Fruit fly (Drosophila melanogaster) whole organism, embryonic: ENCODE measurements around the gene RabX5.

Experiments
- ATbp ChIP-seq: fragments of 200-800 bp; sonication (Bioruptor generic); optimal IDR thresholded peaks from 2 replicates; lab custom pipeline; 2017; ENCODE audit warnings: missing biosample characterization, mild to moderate bottlenecking, missing genetic modification characterization, missing genetic modification reagents
- Atf-2 ChIP-seq: fragments of 200-800 bp; sonication (Bioruptor generic); optimal IDR thresholded peaks from 2 replicates; lab custom pipeline; 2016; ENCODE audit warnings: missing biosample characterization, missing genetic modification characterization
- B-H2 ChIP-seq: fragments of 200-800 bp; sonication (Bioruptor generic); optimal IDR thresholded peaks from 2 replicates; lab custom pipeline; 2018; ENCODE audit warnings: missing biosample characterization, mild to moderate bottlenecking, missing genetic modification characterization
- C15 ChIP-seq: fragments of 200-800 bp; sonication (Bioruptor generic); IDR thresholded peaks from 3 replicates; pipeline ENCODE4 v1.3.6; 2022; ENCODE audit warnings: missing biosample characterization, missing genetic modification characterization
- CG11504 ChIP-seq: fragments of 200-800 bp; sonication (Bioruptor generic); optimal IDR thresholded peaks from 3 replicates; lab custom pipeline; 2019; ENCODE audit warnings: missing biosample characterization, mild to moderate bottlenecking, missing genetic modification characterization, moderate library complexity
- CG12104 ChIP-seq: fragments of 200-800 bp; sonication (Bioruptor generic); optimal IDR thresholded peaks from 3 replicates; lab custom pipeline; 2016; ENCODE audit warnings: missing biosample characterization, missing genetic modification characterization
- CG13287 ChIP-seq: fragments of 200-800 bp; sonication (Bioruptor generic); IDR thresholded peaks from 2 replicates; pipeline ENCODE4 v1.3.6; 2022; ENCODE audit warnings: missing biosample characterization, missing genetic modification characterization; ENCODE audit not compliant: partially characterized antibody
- CG14014 ChIP-seq: fragments of 200-800 bp; sonication (Bioruptor generic); IDR thresholded peaks from 2 replicates; pipeline ENCODE4 v1.3.6; 2022; ENCODE audit warnings: missing biosample characterization, missing genetic modification characterization
- CG1529 ChIP-seq: fragments of 200-800 bp; sonication (Bioruptor generic); optimal IDR thresholded peaks from 3 replicates; lab custom pipeline; 2018; ENCODE audit warnings: missing biosample characterization, missing genetic modification characterization
- CG16779 ChIP-seq: fragments of 200-800 bp; sonication (Bioruptor generic); IDR thresholded peaks from 2 replicates; pipeline ENCODE4 v1.3.6; 2022; ENCODE audit warnings: missing biosample characterization, missing genetic modification characterization
- CG17359 ChIP-seq: fragments of 200-800 bp; sonication (Bioruptor generic); optimal IDR thresholded peaks from 3 replicates; lab custom pipeline; 2018; ENCODE audit warnings: missing biosample characterization, mild to moderate bottlenecking, missing genetic modification characterization, moderate library complexity
- CG17568 ChIP-seq: fragments of 200-800 bp; sonication (Bioruptor generic); optimal IDR thresholded peaks from 2 replicates; lab custom pipeline; 2018; ENCODE audit warnings: missing biosample characterization, mild to moderate bottlenecking, missing genetic modification characterization, moderate library complexity
- CG18011 ChIP-seq: fragments of 200-800 bp; sonication (Bioruptor generic); optimal IDR thresholded peaks from 2 replicates; lab custom pipeline; 2017; ENCODE audit warnings: missing biosample characterization, missing genetic modification characterization, mild to moderate bottlenecking, moderate library complexity, missing genotype
- CG2116 ChIP-seq: fragments of 200-800 bp; sonication (Bioruptor generic); optimal IDR thresholded peaks from 3 replicates; lab custom pipeline; 2018; ENCODE audit warnings: missing biosample characterization, mild to moderate bottlenecking, missing genetic modification characterization
- CG3065 ChIP-seq: fragments of 200-800 bp; sonication (Bioruptor generic); optimal IDR thresholded peaks from 2 replicates; lab custom pipeline; 2016; ENCODE audit warnings: missing biosample characterization, missing genetic modification characterization
- CG7357 ChIP-seq: fragments of 200-800 bp; sonication (Bioruptor generic); IDR thresholded peaks from 3 replicates; pipeline ENCODE4 v1.3.6; 2022; ENCODE audit warnings: missing biosample characterization, missing genetic modification characterization
- CG7963 ChIP-seq: fragments of 200-800 bp; sonication (Bioruptor generic); IDR thresholded peaks from 3 replicates; pipeline ENCODE4 v1.3.6; 2022; ENCODE audit warnings: missing biosample characterization, missing genetic modification characterization; ENCODE audit not compliant: partially characterized antibody
- CG8388 ChIP-seq: fragments of 200-800 bp; sonication (Bioruptor generic); optimal IDR thresholded peaks from 2 replicates; lab custom pipeline; 2019; ENCODE audit warnings: missing biosample characterization, mild to moderate bottlenecking, missing genetic modification characterization, moderate library complexity
- CG8478 ChIP-seq: fragments of >200 bp; optimal IDR thresholded peaks from 2 replicates; lab custom pipeline; 2018
- CG9727 ChIP-seq: fragments of 200-800 bp; sonication (Bioruptor generic); optimal IDR thresholded peaks from 3 replicates; lab custom pipeline; 2017; ENCODE audit warnings: missing biosample characterization, mild to moderate bottlenecking, missing genetic modification characterization
- Dek ChIP-seq: fragments of 200-800 bp; sonication (Bioruptor generic); optimal IDR thresholded peaks from 3 replicates; lab custom pipeline; 2019; ENCODE audit warnings: missing biosample characterization, mild to moderate bottlenecking, missing genetic modification characterization, moderate library complexity
- HHEX ChIP-seq: fragments of 200-800 bp; sonication (Bioruptor generic); optimal IDR thresholded peaks from 3 replicates; lab custom pipeline; 2017; ENCODE audit warnings: missing biosample characterization, mild to moderate bottlenecking, missing genetic modification characterization, missing genetic modification reagents
- Hr3 ChIP-seq: fragments of 200-800 bp; sonication (Bioruptor generic); optimal IDR thresholded peaks from 3 replicates; lab custom pipeline; 2016; ENCODE audit warnings: missing biosample characterization, missing genetic modification characterization
- Hr51 ChIP-seq, 2 experiments: fragments of 200-800 bp; sonication (Bioruptor generic); optimal IDR thresholded peaks; 2 replicates in 1 of 2; 3 replicates in 1 of 2; lab custom pipeline; 2016 to 2018; ENCODE audit warnings: missing biosample characterization in 2 of 2, missing genetic modification characterization in 2 of 2, mild to moderate bottlenecking in 1 of 2, moderate library complexity in 1 of 2
- Med ChIP-seq: fragments of 200-800 bp; sonication (Bioruptor generic); peaks from one replicate; lab custom pipeline; 2016; ENCODE audit warnings: missing biosample characterization, missing genetic modification characterization, mild to moderate bottlenecking, inconsistent platforms, moderate library complexity
- Taf1 ChIP-seq: fragments of 200-800 bp; sonication (Bioruptor generic); IDR thresholded peaks from 2 replicates; pipeline ENCODE4 v1.3.6; 2022; ENCODE audit warnings: missing biosample characterization, missing genetic modification characterization
- amos ChIP-seq: fragments of 200-800 bp; sonication (Bioruptor generic); IDR thresholded peaks from 2 replicates; pipeline ENCODE4 v1.3.6; 2022; ENCODE audit warnings: missing biosample characterization, missing genetic modification characterization; ENCODE audit not compliant: partially characterized antibody
- bbx ChIP-seq: fragments of 200-800 bp; sonication (Bioruptor generic); IDR thresholded peaks from 2 replicates; pipeline ENCODE4 v1.3.6; 2022; ENCODE audit warnings: missing biosample characterization, missing genetic modification characterization; ENCODE audit not compliant: partially characterized antibody
- da ChIP-seq: fragments of 200-800 bp; sonication (Bioruptor generic); optimal IDR thresholded peaks from 2 replicates; lab custom pipeline; 2016; ENCODE audit warnings: missing biosample characterization, missing genetic modification characterization
- grau ChIP-seq: fragments of 200-800 bp; optimal IDR thresholded peaks from 3 replicates; lab custom pipeline; 2019; ENCODE audit warnings: missing biosample characterization, mild to moderate bottlenecking, missing genetic modification characterization, moderate library complexity
- h ChIP-seq: fragments of >200 bp; optimal IDR thresholded peaks from 2 replicates; lab custom pipeline; 2017
- knrl ChIP-seq: fragments of 200-800 bp; sonication (Bioruptor generic); IDR thresholded peaks from 3 replicates; pipeline ENCODE4 v1.3.6; 2022; ENCODE audit warnings: missing biosample characterization, missing genetic modification characterization; ENCODE audit not compliant: partially characterized antibody
- lbe ChIP-seq: fragments of 200-800 bp; sonication (Bioruptor generic); optimal IDR thresholded peaks from 2 replicates; lab custom pipeline; 2016; ENCODE audit warnings: missing biosample characterization, mild to moderate bottlenecking, missing genetic modification characterization
- mirr ChIP-seq: fragments of 200-800 bp; sonication (Bioruptor generic); optimal IDR thresholded peaks from 3 replicates; lab custom pipeline; 2018; ENCODE audit warnings: missing biosample characterization, mild to moderate bottlenecking, missing genetic modification characterization
- p53 ChIP-seq: fragments of 200-800 bp; sonication (Bioruptor generic); optimal IDR thresholded peaks from 2 replicates; lab custom pipeline; 2016; ENCODE audit warnings: missing biosample characterization, missing genetic modification characterization
- ranshi ChIP-seq: fragments of 200-800 bp; sonication (Bioruptor generic); IDR thresholded peaks from 2 replicates; pipeline ENCODE4 v1.3.6; 2022; ENCODE audit warnings: missing biosample characterization, missing genetic modification characterization
- run ChIP-seq: fragments of 200-800 bp; sonication (Bioruptor generic); optimal IDR thresholded peaks from 3 replicates; lab custom pipeline; 2018; ENCODE audit warnings: missing biosample characterization, mild to moderate bottlenecking, missing genetic modification characterization
- slou ChIP-seq: fragments of 200-800 bp; sonication (Bioruptor generic); optimal IDR thresholded peaks from 3 replicates; lab custom pipeline; 2016; ENCODE audit warnings: missing biosample characterization, missing genetic modification characterization
- sob ChIP-seq: fragments of 200-800 bp; sonication (Bioruptor generic); IDR thresholded peaks from 2 replicates; pipeline ENCODE4 v1.3.6; 2022; ENCODE audit warnings: missing biosample characterization, missing genetic modification characterization
- sug ChIP-seq: fragments of 200-800 bp; optimal IDR thresholded peaks from 2 replicates; lab custom pipeline; 2019; ENCODE audit warnings: missing biosample characterization, mild to moderate bottlenecking, missing genetic modification characterization, moderate library complexity
- vfl ChIP-seq: fragments of 200-800 bp; sonication (Bioruptor generic); optimal IDR thresholded peaks from 2 replicates; lab custom pipeline; 2016; ENCODE audit warnings: missing biosample characterization, missing genetic modification characterization
- wdn ChIP-seq: fragments of 200-800 bp; sonication (Bioruptor generic); IDR thresholded peaks from 2 replicates; pipeline ENCODE4 v1.3.6; 2022; ENCODE audit warnings: missing biosample characterization, missing genetic modification characterization
- zen2 ChIP-seq: fragments of 200-800 bp; sonication (Bioruptor generic); IDR thresholded peaks from 3 replicates; pipeline ENCODE4 v1.3.6; 2022; ENCODE audit warnings: missing biosample characterization, missing genetic modification characterization; ENCODE audit not compliant: partially characterized antibody

Gene RabX5

DNA sequence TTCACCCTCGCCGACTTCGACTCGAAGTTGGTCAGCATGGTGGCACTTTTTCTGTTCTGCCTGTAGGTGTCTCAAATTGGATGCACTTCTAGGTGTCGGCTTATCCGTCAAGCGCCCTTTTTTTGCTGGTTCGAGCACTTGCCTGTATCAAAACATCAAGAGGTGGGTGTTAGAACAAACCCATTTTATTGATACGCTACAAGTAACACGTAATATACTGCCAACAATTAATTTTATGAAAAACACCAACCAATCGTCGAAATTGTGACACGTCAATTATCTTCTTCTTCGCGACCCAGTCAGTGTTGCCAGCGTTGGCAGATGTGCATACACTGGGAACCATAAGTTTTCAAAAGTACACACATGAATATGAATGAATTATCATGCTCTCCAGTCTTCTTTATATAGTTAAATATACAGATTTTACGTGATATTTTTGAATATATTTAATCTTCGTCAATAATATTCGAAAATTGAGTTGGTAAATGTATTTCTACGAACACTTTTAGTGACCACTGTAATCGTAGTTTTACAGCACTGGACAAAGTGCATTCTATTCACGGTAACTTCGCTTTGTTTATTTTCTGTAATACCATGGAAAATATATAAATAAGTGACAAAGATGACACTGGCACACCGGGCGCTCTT lies 24.9 kb downstream of the RabX5 start, which contains the start of the genes alphaCOP and CG13919 (continued):
- peak; percentile 87 for TF ChIP-seq CG7357 (GFP tag; lab: Robert Waterston, UW)
- peak; percentile 98 for TF ChIP-seq Hr3 (GFP tag; lab: Kevin White, UChicago)
- TF ChIP-seq Dek (tag; lab: Kevin White, UChicago), result peak; percentile 96
- peak; percentile 95 for TF ChIP-seq CG12104 (GFP tag; lab: Kevin White, UChicago)
- peak; percentile 43; the same call in 1 of the 3 replicates for TF ChIP-seq knrl (GFP tag; lab: Robert Waterston, UW)
- TF ChIP-seq HHEX (GFP tag; lab: Kevin White, UChicago), result peak; percentile 94
- TF ChIP-seq CG2116 (GFP tag; lab: Kevin White, UChicago), result peak; percentile 86
- TF ChIP-seq sug (tag; lab: Kevin White, UChicago), result peak; percentile 94
- TF ChIP-seq C15 (GFP tag; lab: Robert Waterston, UW), result peak; percentile 91
- TF ChIP-seq h, result no peak
- peak; percentile 99 for TF ChIP-seq Med (GFP tag; lab: Kevin White, UChicago)
- TF ChIP-seq CG17568 (GFP tag; lab: Kevin White, UChicago), result no peak
- TF ChIP-seq ATbp (GFP tag; lab: Kevin White, UChicago), result peak; percentile 93
- TF ChIP-seq CG14014 (GFP tag; lab: Robert Waterston, UW), result peak; percentile 96
- peak; percentile 95 for TF ChIP-seq CG1529 (GFP tag; lab: Kevin White, UChicago)
- TF ChIP-seq CG3065 (GFP tag; lab: Kevin White, UChicago), result peak; percentile 95
- peak; percentile 90 for TF ChIP-seq run (tag; lab: Kevin White, UChicago)
- peak; percentile 98 for TF ChIP-seq CG9727 (GFP tag; lab: Kevin White, UChicago)
- no peak for TF ChIP-seq CG8478 (lab: Kevin White, UChicago)
- TF ChIP-seq amos, result no peak
- TF ChIP-seq vfl (GFP tag; lab: Kevin White, UChicago), result peak; percentile 94
- TF ChIP-seq sob, result peak; percentile 97
- TF ChIP-seq zen2 (GFP tag; lab: Robert Waterston, UW), result no peak
- peak; percentile 84 for TF ChIP-seq CG16779 (GFP tag; lab: Robert Waterston, UW)
- TF ChIP-seq CG11504 (tag; lab: Kevin White, UChicago), result peak; percentile 92
- peak; percentile 96 for TF ChIP-seq lbe
- TF ChIP-seq Hr51 (GFP tag; optimal IDR thresholded peaks at IDR 0.05; lab: Kevin White, UChicago), result peak; percentile 93 to 97
- TF ChIP-seq CG17359 (tag; lab: Kevin White, UChicago), result peak; percentile 95
- peak; percentile 60 for TF ChIP-seq p53 (GFP tag; lab: Kevin White, UChicago)
- TF ChIP-seq bbx (GFP tag; lab: Robert Waterston, UW), result no peak
- TF ChIP-seq slou (GFP tag; lab: Kevin White, UChicago), result peak; percentile 96
- TF ChIP-seq ranshi (GFP tag; lab: Robert Waterston, UW), result peak; percentile 85; the same call in 1 of the 2 replicates
- TF ChIP-seq grau (tag; lab: Kevin White, UChicago), result peak; percentile 96
- TF ChIP-seq Taf1 (GFP tag; lab: Robert Waterston, UW), result peak; percentile 92
- peak; percentile 94 for TF ChIP-seq B-H2 (GFP tag; lab: Kevin White, UChicago)
- TF ChIP-seq wdn (GFP tag; lab: Robert Waterston, UW), result peak; percentile 96
- TF ChIP-seq CG18011 (GFP tag; lab: Kevin White, UChicago), result peak; percentile 86
- TF ChIP-seq CG8388 (GFP tag; lab: Kevin White, UChicago), result peak; percentile 100
- no peak for TF ChIP-seq CG7963 (GFP tag; lab: Robert Waterston, UW)
- TF ChIP-seq mirr (GFP tag; lab: Kevin White, UChicago), result peak; percentile 81
- TF ChIP-seq CG13287 (GFP tag; lab: Robert Waterston, UW), result peak; percentile 54; the same call in 1 of the 2 replicates
- TF ChIP-seq Atf-2 (GFP tag; lab: Kevin White, UChicago), result peak; percentile 89
- TF ChIP-seq da, result peak; percentile 72
- TF ChIP-seq, all 482 proteins: peak for 432
